Fruit fly (Drosophila melanogaster) whole organism, pupa: ENCODE results near the gene ATPsynCF6.

Experiments
- CG13204 ChIP-seq: fragments of 200-800 bp; sonication (Bioruptor generic); optimal IDR thresholded peaks from 2 replicates; lab custom pipeline; 2018; ENCODE audit warnings: missing biosample characterization, mild to moderate bottlenecking, missing genetic modification characterization, moderate library complexity
- CG17806 ChIP-seq: fragments of 200-800 bp; sonication (Bioruptor generic); optimal IDR thresholded peaks from 2 replicates; lab custom pipeline; 2018; ENCODE audit warnings: missing biosample characterization, mild to moderate bottlenecking, missing genetic modification characterization, moderate library complexity
- CG32121 ChIP-seq: fragments of 200-800 bp; sonication (Bioruptor generic); IDR thresholded peaks from 2 replicates; pipeline ENCODE4 v1.3.6; 2022; ENCODE audit warnings: missing biosample characterization, missing genetic modification characterization
- CG4496 ChIP-seq: fragments of 200-800 bp; sonication (Bioruptor generic); IDR thresholded peaks from 3 replicates; pipeline ENCODE4 v1.3.6; 2022; ENCODE audit warnings: missing biosample characterization, missing genetic modification characterization
- CG8159 ChIP-seq: fragments of 200-800 bp; sonication (Bioruptor generic); optimal IDR thresholded peaks from 3 replicates; lab custom pipeline; 2018; ENCODE audit warnings: missing biosample characterization, mild to moderate bottlenecking, missing genetic modification characterization, moderate library complexity
- CG8301 ChIP-seq: fragments of 200-800 bp; sonication (Bioruptor generic); optimal IDR thresholded peaks from 2 replicates; lab custom pipeline; 2018; ENCODE audit warnings: missing biosample characterization, mild to moderate bottlenecking, missing genetic modification characterization
- D1 ChIP-seq: fragments of 200-800 bp; sonication (Bioruptor generic); optimal IDR thresholded peaks from 2 replicates; lab custom pipeline; 2018; ENCODE audit warnings: missing biosample characterization, mild to moderate bottlenecking, missing genetic modification characterization, moderate library complexity
- Ets98B ChIP-seq: fragments of 200-800 bp; sonication (Bioruptor generic); IDR thresholded peaks from 2 replicates; pipeline ENCODE4 v1.3.6; 2022; ENCODE audit warnings: missing biosample characterization, missing genetic modification characterization
- Pif1A ChIP-seq: fragments of 200-800 bp; sonication (Bioruptor generic); optimal IDR thresholded peaks from 3 replicates; lab custom pipeline; 2016; ENCODE audit warnings: missing biosample characterization, missing genetic modification characterization
- Pif1B ChIP-seq: fragments of 200-800 bp; sonication (Bioruptor generic); optimal IDR thresholded peaks from 3 replicates; lab custom pipeline; 2016; ENCODE audit warnings: missing biosample characterization, missing genetic modification characterization
- fd96Ca ChIP-seq: fragments of 200-800 bp; sonication (Bioruptor generic); IDR thresholded peaks from 3 replicates; pipeline ENCODE4 v1.3.6; 2022; ENCODE audit warnings: missing biosample characterization, missing genetic modification characterization

dm6 chr3R:23372624-23373023 is 16.8 kb upstream of the ATPsynCF6 start, which contains the start of gene CG42827:
- TF ChIP-seq CG17806 (tag; lab: Kevin White, UChicago) (no peak), CG32121 (GFP tag; lab: Robert Waterston, UW) (no peak), CG13204 (GFP tag; lab: Kevin White, UChicago) (no peak), Pif1B (GFP tag; lab: Kevin White, UChicago) (no peak), CG4496 (GFP tag; lab: Robert Waterston, UW) (no peak), Pif1A (GFP tag; lab: Kevin White, UChicago) (no peak), fd96Ca (GFP tag; lab: Robert Waterston, UW) (no peak), CG8159 (no peak), CG8301 (tag; lab: Kevin White, UChicago) (no peak), D1 (tag; lab: Kevin White, UChicago) (no peak), Ets98B (GFP tag; lab: Robert Waterston, UW) (no peak)
